Worm (Caenorhabditis elegans) whole organism, young adult: ENCODE measurements around the gene B0454.6.
A peak's percentile ranks its signal among the peaks of the same experiment; 100 is the strongest.
"Not testable (repeated sequence)": the region's sequence is repeated elsewhere in the genome, so short reads cannot be mapped to it uniquely, and the experiment has no call there.

ENCODE experiments used
- B0019.2 ChIP-seq: fragments of 200-800 bp; sonication (Bioruptor generic); conservative IDR thresholded peaks from 2 replicates; pipeline ENCODE4 v1.3.6; 2022; ENCODE audit warnings: missing genetic modification reagents, missing genetic modification characterization, missing compliant biosample characterization
- F10E7.11 ChIP-seq: sonication (generic microtip); optimal IDR thresholded peaks from 2 replicates; lab custom pipeline; 2017; ENCODE audit warnings: mild to moderate bottlenecking, missing genetic modification characterization, moderate library complexity, missing compliant biosample characterization
- F22D6.2 ChIP-seq: sonication (generic microtip); optimal IDR thresholded peaks from 2 replicates; lab custom pipeline; 2016; ENCODE audit warnings: mild to moderate bottlenecking, missing genetic modification characterization, missing compliant biosample characterization
- F23B12.7 ChIP-seq: sonication (generic microtip); optimal IDR thresholded peaks from 2 replicates; lab custom pipeline; 2017; ENCODE audit warnings: missing genetic modification characterization, mild to moderate bottlenecking, missing compliant biosample characterization, antibody characterized with exemption, moderate library complexity; ENCODE audit not compliant: insufficient read depth
- F55B11.4 ChIP-seq: sonication (generic microtip); optimal IDR thresholded peaks from 2 replicates; lab custom pipeline; 2016; ENCODE audit warnings: missing compliant biosample characterization, missing genetic modification characterization, borderline replicate concordance; ENCODE audit not compliant: insufficient read depth
- F57A8.1 ChIP-seq: fragments of 200-800 bp; sonication (Bioruptor generic); optimal IDR thresholded peaks from 2 replicates; lab custom pipeline; 2018; ENCODE audit warnings: mild to moderate bottlenecking, missing genetic modification characterization, moderate library complexity, missing compliant biosample characterization
- K12H6.12 ChIP-seq: fragments of 200-800 bp; sonication (Bioruptor generic); optimal IDR thresholded peaks from 2 replicates; lab custom pipeline; 2018; ENCODE audit warnings: mild to moderate bottlenecking, missing genetic modification characterization, missing compliant biosample characterization
- cebp-1 ChIP-seq, 2 experiments: fragments of 200-800 bp in 1 of 2; sonication (Bioruptor generic) in 1 of 2; sonication (generic microtip) in 1 of 2; IDR thresholded peaks in 1 of 2; optimal IDR thresholded peaks in 1 of 2; 2 replicates each; pipeline versions ENCODE4 v1.3.6 to Lab custom; 2017 to 2022; ENCODE audit warnings: missing compliant biosample characterization in 2 of 2, missing genetic modification characterization in 2 of 2, mild to moderate bottlenecking in 1 of 2, missing genetic modification reagents in 1 of 2, moderate library complexity in 1 of 2
- chd-7 ChIP-seq: sonication (generic microtip); optimal IDR thresholded peaks from 2 replicates; lab custom pipeline; 2016; ENCODE audit warnings: mild to moderate bottlenecking, missing genetic modification characterization, moderate library complexity, missing compliant biosample characterization
- dpff-1 ChIP-seq: sonication (generic microtip); optimal IDR thresholded peaks from 2 replicates; lab custom pipeline; 2017; ENCODE audit warnings: mild to moderate bottlenecking, missing genetic modification characterization, missing compliant biosample characterization
- dpl-1 ChIP-seq: fragments of 150-350 bp; optimal IDR thresholded peaks from 2 replicates; lab custom pipeline; 2014; ENCODE audit warnings: missing biosample characterization, missing genetic modification reagents, missing genetic modification characterization
- egl-44 ChIP-seq: fragments of 200-800 bp; sonication (Bioruptor generic); IDR thresholded peaks from 2 replicates; pipeline ENCODE4 v1.3.6; 2022; ENCODE audit warnings: missing genetic modification reagents, missing genetic modification characterization, missing compliant biosample characterization
- egrh-3 ChIP-seq: fragments of 200-800 bp; sonication (Bioruptor generic); IDR thresholded peaks from 2 replicates; pipeline ENCODE4 v1.3.6; 2022; ENCODE audit warnings: missing genetic modification reagents, missing genetic modification characterization, missing compliant biosample characterization
- ekl-4 ChIP-seq: fragments of 200-800 bp; sonication (Bioruptor generic); IDR thresholded peaks from 2 replicates; pipeline ENCODE4 v1.3.6; 2022; ENCODE audit warnings: missing genetic modification reagents, missing genetic modification characterization, missing compliant biosample characterization
- ets-4 ChIP-seq: fragments of 200-800 bp; sonication (Bioruptor generic); optimal IDR thresholded peaks from 2 replicates; lab custom pipeline; 2018; ENCODE audit warnings: mild to moderate bottlenecking, missing genetic modification characterization, missing compliant biosample characterization
- fkh-3 ChIP-seq: sonication (generic microtip); optimal IDR thresholded peaks from 2 replicates; lab custom pipeline; 2016; ENCODE audit warnings: mild to moderate bottlenecking, missing genetic modification characterization, missing compliant biosample characterization
- him-1 ChIP-seq: sonication (generic microtip); optimal IDR thresholded peaks from 2 replicates; lab custom pipeline; 2016; ENCODE audit warnings: missing genotype, missing genetic modification reagents, missing genetic modification characterization, missing compliant biosample characterization
- hlh-26 ChIP-seq: fragments of 200-800 bp; sonication (Bioruptor generic); conservative IDR thresholded peaks from 2 replicates; pipeline ENCODE4 v1.3.6; 2022; ENCODE audit warnings: missing genetic modification reagents, missing genetic modification characterization, missing compliant biosample characterization
- hrde-1 ChIP-seq: sonication (generic microtip); optimal IDR thresholded peaks from 2 replicates; lab custom pipeline; 2016; ENCODE audit warnings: missing genetic modification characterization, mild to moderate bottlenecking, missing compliant biosample characterization, moderate library complexity, missing genotype, missing genetic modification reagents, borderline replicate concordance
- lin-26 ChIP-seq: fragments of 200-800 bp; sonication (Bioruptor generic); IDR thresholded peaks from 2 replicates; pipeline ENCODE4 v1.3.6; 2022; ENCODE audit warnings: missing genetic modification reagents, missing genetic modification characterization, missing compliant biosample characterization
- lin-40 ChIP-seq: sonication (generic microtip); optimal IDR thresholded peaks from 2 replicates; lab custom pipeline; 2016; ENCODE audit warnings: missing genetic modification characterization, mild to moderate bottlenecking, missing compliant biosample characterization, missing genotype, missing genetic modification reagents
- lsy-27 ChIP-seq: sonication (generic microtip); optimal IDR thresholded peaks from 2 replicates; lab custom pipeline; 2017; ENCODE audit warnings: missing genetic modification characterization, mild to moderate bottlenecking, missing compliant biosample characterization, antibody characterized with exemption, missing genotype, borderline replicate concordance; ENCODE audit not compliant: insufficient read depth
- madf-3 ChIP-seq: fragments of 200-800 bp; sonication (Bioruptor generic); IDR thresholded peaks from 2 replicates; pipeline ENCODE4 v1.3.6; 2022; ENCODE audit warnings: missing genetic modification reagents, missing genetic modification characterization, missing compliant biosample characterization
- madf-6 ChIP-seq: fragments of 200-800 bp; sonication (Bioruptor generic); IDR thresholded peaks from 2 replicates; pipeline ENCODE4 v1.3.6; 2022; ENCODE audit warnings: missing genetic modification reagents, missing genetic modification characterization, missing compliant biosample characterization
- madf-8 ChIP-seq: fragments of 200-800 bp; sonication (Bioruptor generic); conservative IDR thresholded peaks from 2 replicates; pipeline ENCODE4 v1.3.6; 2022; ENCODE audit warnings: missing genetic modification reagents, missing genetic modification characterization, missing compliant biosample characterization
- mcd-1 ChIP-seq: fragments of 200-800 bp; sonication (Bioruptor generic); IDR thresholded peaks from 2 replicates; pipeline ENCODE4 v1.3.6; 2022; ENCODE audit warnings: missing genetic modification reagents, missing genetic modification characterization, missing compliant biosample characterization
- mxl-1 ChIP-seq: sonication (generic microtip); optimal IDR thresholded peaks from 2 replicates; lab custom pipeline; 2016; ENCODE audit warnings: missing genetic modification characterization, missing compliant biosample characterization
- nfyb-1 ChIP-seq: fragments of 200-800 bp; sonication (Bioruptor generic); IDR thresholded peaks from 2 replicates; pipeline ENCODE4 v1.3.6; 2022; ENCODE audit warnings: missing genetic modification reagents, missing genetic modification characterization, missing compliant biosample characterization
- nhr-120 ChIP-seq: fragments of 200-800 bp; sonication (Bioruptor generic); IDR thresholded peaks from 2 replicates; pipeline ENCODE4 v1.3.6; 2022; ENCODE audit warnings: missing genetic modification characterization, missing compliant biosample characterization
- rpc-1 ChIP-seq, 2 experiments: fragments of 150-350 bp in 1 of 2; sonication (generic microtip) in 1 of 2; optimal IDR thresholded peaks; 2 replicates each; lab custom pipeline; 2014 to 2018; ENCODE audit warnings: missing biosample characterization in 1 of 2, missing genetic modification characterization in 1 of 2, missing genetic modification reagents in 1 of 2, missing genotype in 1 of 2
- sea-2 ChIP-seq: fragments of 200-800 bp; sonication (Bioruptor generic); IDR thresholded peaks from 2 replicates; pipeline ENCODE4 v1.3.6; 2022; ENCODE audit warnings: missing genetic modification characterization, missing compliant biosample characterization
- snpc-1.1 ChIP-seq: sonication (generic microtip); optimal IDR thresholded peaks from 2 replicates; lab custom pipeline; 2017; ENCODE audit warnings: missing genetic modification characterization, mild to moderate bottlenecking, missing compliant biosample characterization, antibody characterized with exemption, moderate library complexity, missing genotype, missing genetic modification reagents; ENCODE audit not compliant: insufficient read depth
- snpc-3.4 ChIP-seq: sonication (generic microtip); optimal IDR thresholded peaks from 2 replicates; lab custom pipeline; 2017; ENCODE audit warnings: missing genetic modification characterization, mild to moderate bottlenecking, missing compliant biosample characterization, antibody characterized with exemption, moderate library complexity, missing genotype, missing genetic modification reagents
- snpc-4 ChIP-seq, 5 experiments: fragments of 150-350 bp in 1 of 5; sonication (generic microtip) in 4 of 5; optimal IDR thresholded peaks; 2 replicates each; lab custom pipeline; 2014 to 2018; ENCODE audit warnings: missing genetic modification characterization in 5 of 5, missing biosample characterization in 3 of 5, antibody characterized with exemption in 2 of 5, mild to moderate bottlenecking in 2 of 5, missing compliant biosample characterization in 2 of 5, missing genotype in 2 of 5, moderate library complexity in 2 of 5, missing genetic modification reagents in 1 of 5
- sptf-2 ChIP-seq: fragments of 200-800 bp; sonication (Bioruptor generic); optimal IDR thresholded peaks from 2 replicates; lab custom pipeline; 2018; ENCODE audit warnings: mild to moderate bottlenecking, missing genetic modification characterization, missing compliant biosample characterization
- tbp1 ChIP-seq: fragments of 200-800 bp; sonication (Bioruptor generic); optimal IDR thresholded peaks from 2 replicates; lab custom pipeline; 2018; ENCODE audit warnings: mild to moderate bottlenecking, missing genetic modification characterization, missing compliant biosample characterization
- zfh-2 ChIP-seq: fragments of 200-800 bp; sonication (Bioruptor generic); conservative IDR thresholded peaks from 2 replicates; pipeline ENCODE4 v1.3.6; 2022; ENCODE audit warnings: missing genetic modification reagents, missing genetic modification characterization, missing compliant biosample characterization
- zim-3 ChIP-seq: sonication (generic microtip); optimal IDR thresholded peaks from 2 replicates; lab custom pipeline; 2017; ENCODE audit warnings: mild to moderate bottlenecking, missing genetic modification characterization, moderate library complexity, missing compliant biosample characterization
- ztf-28 ChIP-seq: fragments of 200-800 bp; sonication (Bioruptor generic); IDR thresholded peaks from 2 replicates; pipeline ENCODE4 v1.3.6; 2022; ENCODE audit warnings: missing genetic modification reagents, missing genetic modification characterization, missing compliant biosample characterization

Gene B0454.6

ce11 chrII:3032480-3032879, at the start of gene B0454.6:
TSS of gene B0454.6 (plus strand) at chrII:3032780.
- TF ChIP-seq sea-2; fkh-3; ekl-4 (GFP tag; lab: Robert Waterston, UW): not testable (repeated sequence)

DNA sequence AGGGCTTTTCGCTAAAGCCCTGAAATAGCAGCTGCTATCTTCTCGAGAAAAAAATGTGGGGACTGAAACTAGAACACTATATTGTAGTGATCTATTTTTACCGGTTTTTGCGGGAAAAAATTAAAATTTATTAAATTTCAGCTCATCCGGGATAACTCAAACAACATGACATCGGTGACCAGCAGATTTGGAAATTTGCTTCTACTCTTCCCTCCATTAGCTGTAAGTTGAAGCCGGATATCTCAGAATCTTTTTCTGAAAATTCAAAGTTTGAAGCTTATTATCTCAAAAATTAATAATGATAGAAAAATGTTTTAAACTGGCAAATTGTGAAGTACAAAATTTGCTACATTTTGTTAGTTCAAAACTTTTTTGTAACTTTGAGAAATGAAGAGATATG, 48.2 kb upstream of the B0454.6 start:
- TF ChIP-seq rpc-1 (optimal IDR thresholded peaks at IDR 0.05; lab: Kevin White, UChicago) (no peak), rpc-1 (tag; optimal IDR thresholded peaks at IDR 0.05; lab: Kevin White, UChicago) (no peak), dpl-1 (GFP tag; lab: Kevin White, UChicago) (no peak), F23B12.7 (tag; lab: Kevin White, UChicago) (no peak), hlh-26 (no peak), hrde-1 (no peak), lin-40 (tag; lab: Kevin White, UChicago) (no peak), snpc-3.4 (tag; lab: Kevin White, UChicago) (no peak)

DNA sequence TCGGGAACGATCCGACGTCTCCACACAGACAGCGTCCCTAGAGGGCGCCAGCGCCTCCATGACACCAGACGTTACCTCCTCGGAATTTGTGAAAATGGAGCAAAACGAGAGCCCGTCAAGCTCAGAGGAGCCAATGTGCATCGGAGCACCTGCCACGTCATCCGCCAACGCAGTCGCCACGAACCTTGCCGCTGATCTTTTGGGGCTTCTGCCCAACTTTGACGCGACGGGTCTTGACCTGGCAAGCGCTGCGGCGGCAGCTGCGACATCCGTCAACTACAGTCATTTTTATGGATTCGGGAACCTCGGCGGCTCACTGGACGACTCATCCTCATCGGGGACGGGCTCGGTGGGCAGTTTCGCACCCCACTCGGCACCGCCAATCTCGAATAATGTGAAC, 47.1 kb upstream of the B0454.6 start:
- TF ChIP-seq snpc-1.1: no peak
- peak; percentile 50; the same call in 1 of the 2 replicates for TF ChIP-seq lin-26 (GFP tag; lab: Robert Waterston, UW)
- peak; percentile 4 for TF ChIP-seq F22D6.2 (tag; lab: Kevin White, UChicago)
- TF ChIP-seq egrh-3 (GFP tag; lab: Robert Waterston, UW): peak; percentile 71; the same call in 1 of the 2 replicates
- no peak for TF ChIP-seq lin-40 (tag; lab: Kevin White, UChicago)
- no peak for TF ChIP-seq tbp1 (GFP tag; lab: Kevin White, UChicago)
- TF ChIP-seq nhr-120: no peak
- 0 out of 2 replicates have a peak, but pooled peaks have one; percentile 7 for TF ChIP-seq mcd-1 (GFP tag; lab: Robert Waterston, UW)
- TF ChIP-seq egl-44 (GFP tag; lab: Robert Waterston, UW): 0 out of 2 replicates have a peak, but pooled peaks have one; percentile 6
- no peak for TF ChIP-seq hrde-1
- TF ChIP-seq chd-7 (tag; lab: Kevin White, UChicago): peak; percentile 6
- TF ChIP-seq dpl-1 (GFP tag; lab: Kevin White, UChicago): no peak
- 0 out of 2 replicates have a peak, but pooled peaks have one; percentile 28 for TF ChIP-seq madf-6
- peak; percentile 65; the same call in 1 of the 2 replicates for TF ChIP-seq madf-3 (GFP tag; lab: Robert Waterston, UW)
- TF ChIP-seq zfh-2 (GFP tag; lab: Robert Waterston, UW): peak; percentile 76; the same call in 1 of the 2 replicates
- no peak for TF ChIP-seq sea-2

ce11 chrII:2985935-2986498, 46.6 kb upstream of the B0454.6 start:
- TF ChIP-seq sptf-2 (peak; percentile 12), ets-4 (GFP tag; lab: Kevin White, UChicago) (no peak), mxl-1 (tag; lab: Kevin White, UChicago) (no peak), egrh-3 (GFP tag; lab: Robert Waterston, UW) (peak; percentile 61; the same call in 1 of the 2 replicates), F57A8.1 (GFP tag; lab: Kevin White, UChicago) (no peak), cebp-1 (GFP tag; IDR thresholded peaks at IDR 0.05; lab: Robert Waterston, UW) (0 out of 2 replicates have a peak, but pooled peaks have one; percentile 27), cebp-1 (tag; optimal IDR thresholded peaks at IDR 0.05; lab: Kevin White, UChicago) (peak; percentile 36), zim-3 (peak; percentile 28), dpff-1 (tag; lab: Kevin White, UChicago) (no peak), lin-40 (tag; lab: Kevin White, UChicago) (no peak), tbp1 (GFP tag; lab: Kevin White, UChicago) (no peak), nfyb-1 (GFP tag; lab: Robert Waterston, UW) (0 out of 2 replicates have a peak, but pooled peaks have one; percentile 45), F10E7.11 (tag; lab: Kevin White, UChicago) (no peak), K12H6.12 (tag; lab: Kevin White, UChicago) (no peak), B0019.2 (no peak), him-1 (tag; lab: Kevin White, UChicago) (no peak), F55B11.4 (tag; lab: Kevin White, UChicago) (no peak), snpc-4 (GFP tag; optimal IDR thresholded peaks at IDR 0.05; lab: Kevin White, UChicago) (no peak), snpc-4 (tag; optimal IDR thresholded peaks at IDR 0.05; lab: Kevin White, UChicago) (peak; percentile 62 to 86 (median 80)), lsy-27 (tag; lab: Kevin White, UChicago) (no peak), ztf-28 (GFP tag; lab: Robert Waterston, UW) (0 out of 2 replicates have a peak, but pooled peaks have one; percentile 5), madf-8 (GFP tag; lab: Robert Waterston, UW) (no peak)
